Worm (Caenorhabditis elegans): ENCODE results near the gene npr-9.

DNA sequence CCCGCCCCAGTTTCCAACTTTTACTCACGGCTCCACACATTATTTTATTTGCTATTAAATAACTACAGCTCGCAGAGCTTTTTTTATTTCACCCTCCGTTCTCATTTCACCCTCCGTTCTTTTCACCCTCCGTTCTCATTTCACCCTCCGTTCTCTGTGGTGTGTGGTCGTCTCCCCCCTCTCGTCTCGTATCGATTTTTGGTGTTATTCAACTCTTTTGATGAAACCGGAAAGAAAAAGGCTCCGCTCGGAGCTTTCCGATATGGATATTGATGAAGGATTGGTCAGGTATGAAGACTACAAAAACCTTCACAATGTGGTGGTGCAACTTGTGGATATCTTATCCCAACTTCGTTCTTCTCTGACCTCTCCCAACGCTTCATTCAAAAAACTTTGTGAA, 39.0 kb upstream of the npr-9 start:
- TF ChIP-seq ref-1 (GFP tag; conservative IDR thresholded peaks at IDR 0.05) (no peak), flt-1 (GFP tag; IDR thresholded peaks at IDR 0.05) (0 out of 2 replicates have a peak, but pooled peaks have one; percentile 28), klf-2 (GFP tag; conservative IDR thresholded peaks at IDR 0.05) (no peak), tab-1 (GFP tag; IDR thresholded peaks at IDR 0.05) (no peak)
